Fruit fly (Drosophila melanogaster): ENCODE measurements around the gene CG17544.

- TF ChIP-seq EcR (GFP tag; optimal IDR thresholded peaks at IDR 0.05): no peak
- no peak for TF ChIP-seq CG8478 (optimal IDR thresholded peaks at IDR 0.05)
- no peak for TF ChIP-seq pan (optimal IDR thresholded peaks at IDR 0.05)
- TF ChIP-seq usp (GFP tag; optimal IDR thresholded peaks at IDR 0.05): no peak
- TF ChIP-seq Dll (optimal IDR thresholded peaks at IDR 0.05): peak; percentile 3
- no peak for TF ChIP-seq psq (optimal IDR thresholded peaks at IDR 0.05)
Observed at dm6 chr2L:19426330-19426781, 28.1 kb upstream of the CG17544 start, which contains the start of gene Pax.

All from whole organism.